Worm (Caenorhabditis elegans): ENCODE data around the gene nhr-28.

The nhr-28 gene

DNA sequence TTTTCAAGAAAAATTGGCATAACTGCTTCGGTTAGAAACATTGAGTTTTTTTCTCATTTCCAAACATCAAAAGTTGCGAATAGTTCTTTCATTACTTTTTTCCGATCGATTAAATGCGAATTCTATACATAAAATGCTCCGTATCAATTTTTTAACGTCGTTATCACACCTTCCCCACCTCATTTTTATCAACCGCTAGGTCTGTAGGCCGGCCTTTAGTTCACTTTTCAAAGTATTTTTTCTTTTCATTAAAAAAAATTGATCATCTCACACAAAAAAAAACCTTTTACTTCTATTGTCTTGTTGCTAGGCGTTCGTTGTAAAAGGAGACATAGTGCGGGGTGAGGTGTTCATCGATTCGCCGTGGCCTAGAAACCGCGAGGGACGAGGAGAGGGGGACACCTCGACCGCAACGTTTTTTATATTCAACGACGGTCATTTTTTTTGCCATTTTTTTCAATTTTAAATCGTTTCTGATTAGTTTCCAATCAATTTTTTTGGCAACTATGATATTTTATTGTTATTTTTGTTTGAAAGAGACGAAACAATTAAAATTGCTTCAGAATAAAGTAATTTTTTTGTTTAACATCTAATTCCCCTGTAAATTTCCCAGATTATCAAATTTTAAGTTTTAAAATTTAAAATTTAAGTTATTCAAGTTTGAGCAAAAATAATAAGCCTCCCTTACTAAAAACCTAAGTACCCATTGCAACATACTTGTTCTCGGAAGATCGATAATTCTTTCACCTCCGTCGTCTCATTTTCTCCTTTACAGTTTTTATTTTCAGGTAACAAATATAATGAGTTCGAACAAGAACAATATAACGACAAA lies 21.2 kb downstream of the nhr-28 start, which contains the start of gene sur-7:
Gene sur-7 (plus strand): TSS at position 782 of the 832 bp plus-strand sequence.
- no peak for TF ChIP-seq hnd-1 (tag; optimal IDR thresholded peaks at IDR 0.05)
- TF ChIP-seq B0310.2 (tag; optimal IDR thresholded peaks at IDR 0.05): no peak
- no peak for TF ChIP-seq hmg-4 (GFP tag; optimal IDR thresholded peaks at IDR 0.05)
- peak; percentile 46; the same call in 1 of the 2 replicates for TF ChIP-seq tbx-37 (GFP tag; conservative IDR thresholded peaks at IDR 0.05)
- TF ChIP-seq tra-4 (tag; optimal IDR thresholded peaks at IDR 0.05): no peak
- no peak for TF ChIP-seq flt-1 (GFP tag; IDR thresholded peaks at IDR 0.05)

DNA sequence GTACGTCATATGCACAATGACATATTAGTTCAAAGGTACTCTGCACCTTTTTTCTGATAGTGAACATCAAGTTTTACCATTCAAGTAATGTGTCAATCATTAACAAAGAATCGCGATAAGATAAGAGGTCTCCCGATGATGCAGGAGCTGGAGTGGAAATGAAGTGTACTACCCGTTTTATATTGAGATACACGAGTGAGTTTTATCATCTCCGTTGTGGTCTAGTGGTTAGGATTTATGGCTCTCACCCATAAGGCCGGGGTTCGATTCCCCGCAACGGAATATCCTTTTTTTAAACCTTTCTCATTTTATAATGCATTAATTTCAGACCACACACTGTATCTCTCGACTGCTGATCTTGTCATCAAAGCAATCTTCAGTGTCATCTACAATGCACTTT lies 23.1 kb downstream of the nhr-28 start:
- TF ChIP-seq tbx-11 (GFP tag; IDR thresholded peaks at IDR 0.05) (peak; percentile 47; the same call in 1 of the 2 replicates), F13C5.2 (tag; optimal IDR thresholded peaks at IDR 0.05) (no peak), pes-1 (GFP tag; IDR thresholded peaks at IDR 0.05) (peak; percentile 52), hnd-1 (tag; optimal IDR thresholded peaks at IDR 0.05) (peak; percentile 20), ama-1 (optimal IDR thresholded peaks at IDR 0.05) (no peak), flt-1 (GFP tag; IDR thresholded peaks at IDR 0.05) (peak; percentile 34; the same call in 1 of the 2 replicates), tra-4 (tag; optimal IDR thresholded peaks at IDR 0.05) (no peak), scrt-1 (GFP tag; IDR thresholded peaks at IDR 0.05) (0 out of 2 replicates have a peak, but pooled peaks have one; percentile 23), sea-1 (GFP tag; conservative IDR thresholded peaks at IDR 0.05) (peak; percentile 41; the same call in 1 of the 2 replicates), tbx-37 (GFP tag; conservative IDR thresholded peaks at IDR 0.05) (no peak), aly-1 (tag; optimal IDR thresholded peaks at IDR 0.05) (peak; percentile 17)

ce11 chrX:16381115-16381514 lies 26.3 kb downstream of the nhr-28 start:
- TF ChIP-seq aly-1 (tag; optimal IDR thresholded peaks at IDR 0.05) (no peak), tbx-11 (GFP tag; IDR thresholded peaks at IDR 0.05) (no peak), ceh-36 (tag; optimal IDR thresholded peaks at IDR 0.05) (no peak), B0310.2 (tag; optimal IDR thresholded peaks at IDR 0.05) (no peak), tbx-37 (GFP tag; conservative IDR thresholded peaks at IDR 0.05) (no peak), sea-1 (GFP tag; conservative IDR thresholded peaks at IDR 0.05) (no peak), hmbx-1 (tag; optimal IDR thresholded peaks at IDR 0.05) (no peak), scrt-1 (GFP tag; IDR thresholded peaks at IDR 0.05) (no peak), hnd-1 (tag; optimal IDR thresholded peaks at IDR 0.05) (no peak), flt-1 (GFP tag; IDR thresholded peaks at IDR 0.05) (no peak), pes-1 (GFP tag; IDR thresholded peaks at IDR 0.05) (no peak)

ce11 chrX:16381908-16382307 lies 27.1 kb downstream of the nhr-28 start:
- TF ChIP-seq aly-1 (tag; optimal IDR thresholded peaks at IDR 0.05): no peak
- TF ChIP-seq ceh-36 (tag; optimal IDR thresholded peaks at IDR 0.05): no peak
- no peak for TF ChIP-seq scrt-1 (GFP tag; IDR thresholded peaks at IDR 0.05)
- no peak for TF ChIP-seq F13C5.2 (tag; optimal IDR thresholded peaks at IDR 0.05)
- TF ChIP-seq tbx-37 (GFP tag; conservative IDR thresholded peaks at IDR 0.05): no peak
- no peak for TF ChIP-seq tra-4 (tag; optimal IDR thresholded peaks at IDR 0.05)
- no peak for TF ChIP-seq flt-1 (GFP tag; IDR thresholded peaks at IDR 0.05)
- no peak for TF ChIP-seq ets-7 (tag; optimal IDR thresholded peaks at IDR 0.05)
- no peak for TF ChIP-seq sea-1 (GFP tag; conservative IDR thresholded peaks at IDR 0.05)
- no peak for TF ChIP-seq ama-1 (optimal IDR thresholded peaks at IDR 0.05)

ce11 chrX:16383084-16383483 lies 28.3 kb downstream of the nhr-28 start:
- TF ChIP-seq hmg-4 (GFP tag; optimal IDR thresholded peaks at IDR 0.05) (no peak), aly-1 (tag; optimal IDR thresholded peaks at IDR 0.05) (no peak), F13C5.2 (tag; optimal IDR thresholded peaks at IDR 0.05) (no peak), scrt-1 (GFP tag; IDR thresholded peaks at IDR 0.05) (no peak), sea-1 (GFP tag; conservative IDR thresholded peaks at IDR 0.05) (no peak), hnd-1 (tag; optimal IDR thresholded peaks at IDR 0.05) (no peak), tbx-37 (GFP tag; conservative IDR thresholded peaks at IDR 0.05) (no peak), B0310.2 (tag; optimal IDR thresholded peaks at IDR 0.05) (no peak)

- TF ChIP-seq ets-7 (tag; optimal IDR thresholded peaks at IDR 0.05) (no peak), hmbx-1 (tag; optimal IDR thresholded peaks at IDR 0.05) (no peak), tbx-11 (GFP tag; IDR thresholded peaks at IDR 0.05) (no peak), sea-1 (GFP tag; conservative IDR thresholded peaks at IDR 0.05) (peak; percentile 63), flt-1 (GFP tag; IDR thresholded peaks at IDR 0.05) (no peak)
Observed at ce11 chrX:16384010-16384409, 29.2 kb downstream of the nhr-28 start.

- TF ChIP-seq ets-7 (tag; optimal IDR thresholded peaks at IDR 0.05) (no peak), pes-1 (GFP tag; IDR thresholded peaks at IDR 0.05) (no peak), tbx-11 (GFP tag; IDR thresholded peaks at IDR 0.05) (no peak), hnd-1 (tag; optimal IDR thresholded peaks at IDR 0.05) (no peak), scrt-1 (GFP tag; IDR thresholded peaks at IDR 0.05) (no peak), ceh-13 (GFP tag; optimal IDR thresholded peaks at IDR 0.05) (no peak), ama-1 (optimal IDR thresholded peaks at IDR 0.05) (no peak), sea-1 (GFP tag; conservative IDR thresholded peaks at IDR 0.05) (no peak), F13C5.2 (tag; optimal IDR thresholded peaks at IDR 0.05) (no peak), hmg-4 (GFP tag; optimal IDR thresholded peaks at IDR 0.05) (no peak), ceh-36 (tag; optimal IDR thresholded peaks at IDR 0.05) (no peak), tbx-37 (GFP tag; conservative IDR thresholded peaks at IDR 0.05) (no peak)
Observed at ce11 chrX:16387206-16387605, 32.4 kb downstream of the nhr-28 start.
